Fruit fly (Drosophila melanogaster): ENCODE results near the gene Saysd1.

Gene Saysd1

DNA sequence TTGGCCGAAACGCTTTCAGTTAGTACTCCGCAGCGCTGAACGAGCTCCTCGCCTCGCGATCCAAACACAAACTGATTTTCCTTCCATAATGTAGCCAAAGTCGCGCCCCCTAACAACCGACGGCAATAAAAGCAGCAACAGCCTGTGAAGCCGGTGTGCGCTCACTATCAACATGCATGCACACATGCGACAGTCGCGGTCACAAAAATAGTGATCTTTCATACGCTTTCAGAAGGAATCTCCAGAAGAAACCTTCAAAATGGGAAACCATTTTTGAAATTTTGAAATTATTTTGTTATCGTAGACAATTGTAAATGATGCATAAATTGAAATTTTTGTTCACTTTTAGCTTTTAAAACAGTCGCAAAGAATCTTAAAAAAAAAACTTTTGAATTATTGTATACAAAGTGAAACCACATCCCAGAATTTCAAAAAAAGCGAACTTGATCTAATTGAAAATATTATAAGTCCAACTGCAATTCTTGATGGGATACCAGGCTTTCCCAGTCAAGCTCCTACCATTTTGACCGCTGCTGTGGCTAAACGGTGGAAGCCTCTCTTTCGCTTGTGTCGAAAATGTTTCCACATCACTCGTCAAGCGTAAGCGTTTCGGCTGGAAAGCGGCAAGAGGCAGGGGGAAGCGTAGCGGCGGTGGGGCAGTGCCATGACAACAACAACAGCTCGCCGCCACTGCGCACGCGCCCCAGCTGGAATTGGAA lies 17.4 kb upstream of the Saysd1 start, which contains the start of gene Cad96Cb (continued):
- TF ChIP-seq CG4404 (GFP tag; IDR thresholded peaks at IDR 0.05) (peak; percentile 49), CG4820 (GFP tag; optimal IDR thresholded peaks at IDR 0.05) (peak; percentile 89), CG2202 (tag; optimal IDR thresholded peaks at IDR 0.05) (peak; percentile 48), fu2 (GFP tag; optimal IDR thresholded peaks at IDR 0.05) (peak; percentile 29), CoRest (tag; optimal IDR thresholded peaks at IDR 0.05) (peak; percentile 90), CG7963 (GFP tag; IDR thresholded peaks at IDR 0.05; ENCODE audit: partially characterized antibody) (0 out of 3 replicates have a peak, but pooled peaks have one; percentile 34), CG17912 (GFP tag; optimal IDR thresholded peaks at IDR 0.05) (no peak), CG9876 (GFP tag; optimal IDR thresholded peaks at IDR 0.05) (peak; percentile 27), wek (GFP tag; optimal IDR thresholded peaks at IDR 0.05) (peak; percentile 35), her (GFP tag; optimal IDR thresholded peaks at IDR 0.05) (peak; percentile 37), lilli (GFP tag; optimal IDR thresholded peaks at IDR 0.05) (peak; percentile 72), sens-2 (GFP tag; IDR thresholded peaks at IDR 0.05) (no peak), ind (GFP tag; optimal IDR thresholded peaks at IDR 0.05) (peak; percentile 79), pita (GFP tag; optimal IDR thresholded peaks at IDR 0.05) (no peak), Dp (GFP tag; optimal IDR thresholded peaks at IDR 0.05) (no peak), chn (GFP tag; optimal IDR thresholded peaks at IDR 0.05) (peak; percentile 65), CG1832 (GFP tag; optimal IDR thresholded peaks at IDR 0.05) (no peak), CG6689 (GFP tag; IDR thresholded peaks at IDR 0.05) (peak; percentile 81), gce (GFP tag; IDR thresholded peaks at IDR 0.05) (0 out of 3 replicates have a peak, but pooled peaks have one; percentile 35), gfzf (GFP tag; optimal IDR thresholded peaks at IDR 0.05) (no peak), sim (GFP tag; IDR thresholded peaks at IDR 0.05) (no peak), row (GFP tag; IDR thresholded peaks at IDR 0.05) (peak; percentile 66; the same call in 2 of the 3 replicates), fd64A (GFP tag; optimal IDR thresholded peaks at IDR 0.05) (peak; percentile 36), trem (tag; optimal IDR thresholded peaks at IDR 0.05) (peak; percentile 76), chm (GFP tag; IDR thresholded peaks at IDR 0.05) (0 out of 2 replicates have a peak, but pooled peaks have one; percentile 10), CG4282 (GFP tag; optimal IDR thresholded peaks at IDR 0.05) (peak; percentile 28), sd (tag; optimal IDR thresholded peaks at IDR 0.05) (peak; percentile 20), lab (GFP tag; optimal IDR thresholded peaks at IDR 0.05) (peak; percentile 71), CG4730 (GFP tag; IDR thresholded peaks at IDR 0.05) (no peak), Opbp (GFP tag; IDR thresholded peaks at IDR 0.05; ENCODE audit: partially characterized antibody) (no peak), dmrt11E (tag; optimal IDR thresholded peaks at IDR 0.05) (peak; percentile 89), pum (GFP tag; optimal IDR thresholded peaks at IDR 0.05) (peak; percentile 79), grau (tag; optimal IDR thresholded peaks at IDR 0.05) (peak; percentile 81), grn (GFP tag; optimal IDR thresholded peaks at IDR 0.05) (peak; percentile 0), fd96Cb (tag; optimal IDR thresholded peaks at IDR 0.05) (peak; percentile 85), Meics (GFP tag; optimal IDR thresholded peaks at IDR 0.05) (peak; percentile 69), B-H2 (GFP tag; optimal IDR thresholded peaks at IDR 0.05) (no peak), btn (GFP tag; optimal IDR thresholded peaks at IDR 0.05) (peak; percentile 81), Optix (GFP tag; IDR thresholded peaks at IDR 0.05) (no peak), psq (GFP tag; optimal IDR thresholded peaks at IDR 0.05) (no peak), Dad (GFP tag; optimal IDR thresholded peaks at IDR 0.05) (peak; percentile 64), Fer2 (tag; optimal IDR thresholded peaks at IDR 0.05) (peak; percentile 25), HmgZ (tag; optimal IDR thresholded peaks at IDR 0.05) (peak; percentile 39), z (GFP tag; IDR thresholded peaks at IDR 0.05) (no peak), Bgb (GFP tag; IDR thresholded peaks at IDR 0.05; ENCODE audit: partially characterized antibody) (no peak), ken (GFP tag; IDR thresholded peaks at IDR 0.05) (peak; percentile 71; the same call in 2 of the 3 replicates), Elba2 (GFP tag; optimal IDR thresholded peaks at IDR 0.05) (no peak), ATbp (GFP tag; optimal IDR thresholded peaks at IDR 0.05) (peak; percentile 86), Xbp1 (GFP tag; optimal IDR thresholded peaks at IDR 0.05) (peak; percentile 77)

Data from whole organism, embryonic.